Worm (Caenorhabditis elegans) whole organism, L1 larva: Measurements from ENCODE around the gene picc-1.

Source experiments
- aha-1 ChIP-seq: fragments of 150-350 bp; optimal IDR thresholded peaks from 2 replicates; lab custom pipeline; 2014; ENCODE audit warnings: missing biosample characterization, missing genetic modification characterization
- aly-2 ChIP-seq: fragments of 150-350 bp; optimal IDR thresholded peaks from 2 replicates; lab custom pipeline; 2014; ENCODE audit warnings: missing biosample characterization, missing genetic modification characterization
- ama-1 ChIP-seq: fragments of 150-350 bp; optimal IDR thresholded peaks from 2 replicates; lab custom pipeline; 2014
- blmp-1 ChIP-seq: fragments of 150-350 bp; optimal IDR thresholded peaks from 2 replicates; lab custom pipeline; 2014; ENCODE audit warnings: missing biosample characterization, missing genetic modification characterization
- irx-1 ChIP-seq: sonication (generic microtip); optimal IDR thresholded peaks from 2 replicates; lab custom pipeline; 2016; ENCODE audit warnings: missing genetic modification characterization, missing compliant biosample characterization
- lin-35 ChIP-seq, 2 experiments: fragments of 150-350 bp; optimal IDR thresholded peaks; 2 replicates each; lab custom pipeline; 2014; ENCODE audit warnings: missing biosample characterization in 2 of 2, missing genetic modification characterization in 2 of 2, missing genetic modification reagents in 2 of 2
- mdl-1 ChIP-seq, 2 experiments: fragments of 150-350 bp; optimal IDR thresholded peaks; 2 replicates each; lab custom pipeline; 2014 to 2017; ENCODE audit warnings: missing biosample characterization in 2 of 2, missing genetic modification characterization in 2 of 2, inconsistent platforms in 1 of 2
- nhr-237 ChIP-seq: fragments of 150-350 bp; optimal IDR thresholded peaks from 2 replicates; lab custom pipeline; 2014; ENCODE audit warnings: missing biosample characterization, missing genetic modification characterization
- nhr-28 ChIP-seq: fragments of 150-350 bp; optimal IDR thresholded peaks from 2 replicates; lab custom pipeline; 2014; ENCODE audit warnings: missing biosample characterization, missing genetic modification characterization
- pqm-1 ChIP-seq: sonication (generic microtip); optimal IDR thresholded peaks from 3 replicates; lab custom pipeline; 2017; ENCODE audit warnings: missing biosample characterization, missing genetic modification characterization
- skn-1 ChIP-seq: fragments of 150-350 bp; optimal IDR thresholded peaks from 2 replicates; lab custom pipeline; 2014; ENCODE audit warnings: missing biosample characterization, missing genetic modification characterization
- sox-4 ChIP-seq: sonication (generic microtip); optimal IDR thresholded peaks from 2 replicates; lab custom pipeline; 2016; ENCODE audit warnings: missing genetic modification characterization, missing compliant biosample characterization
- ztf-11 ChIP-seq, 2 experiments: sonication (generic microtip); optimal IDR thresholded peaks; 2 replicates each; lab custom pipeline; 2016 to 2017; ENCODE audit warnings: missing genetic modification characterization in 2 of 2, missing biosample characterization in 1 of 2, missing compliant biosample characterization in 1 of 2

ce11 chrV:5984244-5984643 lies 34.5 kb upstream of the picc-1 start:
- TF ChIP-seq skn-1 (tag; lab: Kevin White, UChicago) = no peak
- TF ChIP-seq ama-1 (lab: Kevin White, UChicago) = no peak
- TF ChIP-seq nhr-28 (tag; lab: Kevin White, UChicago) = no peak
- TF ChIP-seq ztf-11 (tag; optimal IDR thresholded peaks at IDR 0.05; lab: Kevin White, UChicago) = no peak
- no peak for TF ChIP-seq sox-4 (tag; lab: Kevin White, UChicago)
- TF ChIP-seq pqm-1 = no peak
- TF ChIP-seq lin-35 (GFP tag; optimal IDR thresholded peaks at IDR 0.05; lab: Kevin White, UChicago) = no peak
- no peak for TF ChIP-seq mdl-1 (tag; optimal IDR thresholded peaks at IDR 0.05; lab: Kevin White, UChicago)
- TF ChIP-seq nhr-237 (tag; lab: Kevin White, UChicago) = no peak
- TF ChIP-seq irx-1 = no peak
- no peak for TF ChIP-seq aly-2
- TF ChIP-seq aha-1 (tag; lab: Kevin White, UChicago) = no peak
- no peak for TF ChIP-seq blmp-1 (tag; lab: Kevin White, UChicago)
